Worm (Caenorhabditis elegans): ENCODE data around the gene C50H2.7.

Gene C50H2.7

DNA sequence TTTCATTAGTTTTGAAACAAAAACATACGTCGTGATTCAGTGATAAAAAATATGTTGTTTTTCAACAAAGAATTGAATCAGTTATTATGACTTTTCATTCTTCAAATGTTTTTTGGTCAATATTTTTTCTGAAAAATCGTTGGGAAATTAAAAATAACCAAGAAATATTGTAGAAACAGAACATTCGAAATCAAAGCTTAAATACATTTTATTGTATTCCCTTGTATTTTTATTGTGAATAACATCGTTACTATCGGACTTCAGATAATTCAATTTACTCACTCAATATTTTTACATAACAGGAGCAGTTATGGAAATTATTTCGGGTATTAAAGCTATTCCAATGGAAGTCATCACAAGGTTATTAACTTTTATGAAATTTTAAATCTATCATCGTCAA is 5.9 kb upstream of the C50H2.7 start, which contains the start of gene C50H2.4:
TSS of gene C50H2.4 (plus strand) at position 301 of the 400 bp plus-strand sequence.
- TF ChIP-seq mep-1 (tag; optimal IDR thresholded peaks at IDR 0.05) (no peak), flh-1 (GFP tag; optimal IDR thresholded peaks at IDR 0.05) (no peak), nhr-76 (tag; optimal IDR thresholded peaks at IDR 0.05) (no peak), lin-32 (GFP tag; optimal IDR thresholded peaks at IDR 0.05) (no peak), elt-1 (tag; optimal IDR thresholded peaks at IDR 0.05; ENCODE audit: borderline replicate concordance, insufficient read depth) (no peak), hlh-1 (tag; optimal IDR thresholded peaks at IDR 0.05) (no peak), mls-2 (tag; optimal IDR thresholded peaks at IDR 0.05) (no peak), ceh-39 (tag; optimal IDR thresholded peaks at IDR 0.05) (no peak), ham-2 (GFP tag; optimal IDR thresholded peaks at IDR 0.05) (no peak), elt-3 (tag; optimal IDR thresholded peaks at IDR 0.05) (no peak), nhr-237 (tag; optimal IDR thresholded peaks at IDR 0.05) (no peak), blmp-1 (tag; optimal IDR thresholded peaks at IDR 0.05) (no peak), zip-8 (tag; optimal IDR thresholded peaks at IDR 0.05) (no peak), nhr-2 (tag; optimal IDR thresholded peaks at IDR 0.05) (no peak)

DNA sequence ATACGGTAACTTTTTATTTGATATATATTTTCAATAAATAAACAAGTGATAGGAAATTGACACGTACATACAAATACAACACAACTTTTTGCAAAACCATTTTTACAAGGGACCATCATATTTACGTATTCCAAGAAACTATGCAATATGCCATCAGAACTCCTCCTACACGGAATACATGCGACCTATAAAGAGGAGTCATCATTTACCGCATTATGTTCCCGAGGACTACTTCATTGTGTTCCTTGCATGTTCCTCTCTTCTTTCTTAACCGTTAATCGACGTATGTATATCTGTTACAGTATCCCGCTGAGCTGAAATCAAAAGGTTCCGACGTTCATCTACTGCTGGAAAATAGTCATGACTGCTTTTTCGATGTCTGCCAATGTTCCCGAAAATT is 4.2 kb upstream of the C50H2.7 start, which contains the start of gene C50H2.5:
TSS of gene C50H2.5 (plus strand) at position 301 of the 400 bp plus-strand sequence.
- TF ChIP-seq ceh-43 (GFP tag; optimal IDR thresholded peaks at IDR 0.05) (no peak), unc-62 (GFP tag; optimal IDR thresholded peaks at IDR 0.05) (no peak), ces-1 (GFP tag; optimal IDR thresholded peaks at IDR 0.05) (no peak), drap-1 (GFP tag; optimal IDR thresholded peaks at IDR 0.05) (no peak), cnd-1 (tag; optimal IDR thresholded peaks at IDR 0.05) (no peak), ceh-83 (GFP tag; optimal IDR thresholded peaks at IDR 0.05) (no peak), ztf-11 (tag; optimal IDR thresholded peaks at IDR 0.05) (no peak), M03D4.4 (tag; optimal IDR thresholded peaks at IDR 0.05) (no peak), ceh-39 (tag; optimal IDR thresholded peaks at IDR 0.05) (no peak), lsy-2 (tag; optimal IDR thresholded peaks at IDR 0.05) (no peak), sptf-1 (tag; optimal IDR thresholded peaks at IDR 0.05) (no peak), ham-2 (GFP tag; optimal IDR thresholded peaks at IDR 0.05) (no peak)

DNA sequence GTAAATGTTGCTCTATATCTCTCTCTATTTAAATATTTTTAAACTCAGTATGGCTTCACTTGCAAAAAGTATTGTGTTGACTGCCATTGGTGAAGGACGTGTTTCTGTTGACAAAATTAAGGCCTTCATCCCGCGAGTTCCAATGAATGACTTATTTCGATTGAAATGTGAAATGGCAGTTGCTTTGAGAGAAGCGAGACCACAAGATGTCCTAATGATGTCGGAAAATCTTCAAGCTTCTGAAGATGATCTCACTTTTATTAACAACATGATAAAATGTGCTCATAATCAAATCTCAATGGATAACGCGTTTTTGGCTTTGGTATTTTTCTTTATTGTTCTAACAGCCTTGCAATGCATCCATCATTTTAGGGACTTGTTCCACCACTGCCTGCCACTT is 1.3 kb upstream of the C50H2.7 start, which contains the start of gene ceh-75:
TSS of gene ceh-75 (plus strand) at position 50 of the 400 bp plus-strand sequence.
- TF ChIP-seq ceh-43 (GFP tag; optimal IDR thresholded peaks at IDR 0.05) (no peak), unc-62 (GFP tag; optimal IDR thresholded peaks at IDR 0.05) (no peak), flh-1 (GFP tag; optimal IDR thresholded peaks at IDR 0.05) (no peak), lin-32 (GFP tag; optimal IDR thresholded peaks at IDR 0.05) (no peak), ztf-11 (tag; optimal IDR thresholded peaks at IDR 0.05) (no peak), sptf-1 (tag; optimal IDR thresholded peaks at IDR 0.05) (no peak), M03D4.4 (tag; optimal IDR thresholded peaks at IDR 0.05) (no peak), nhr-28 (tag; optimal IDR thresholded peaks at IDR 0.05) (no peak), sem-2 (GFP tag; optimal IDR thresholded peaks at IDR 0.05) (no peak), lin-13 (tag; optimal IDR thresholded peaks at IDR 0.05) (no peak), zip-8 (tag; optimal IDR thresholded peaks at IDR 0.05) (no peak), ceh-83 (GFP tag; optimal IDR thresholded peaks at IDR 0.05) (no peak), cnd-1 (tag; optimal IDR thresholded peaks at IDR 0.05) (no peak), pha-4 (tag; optimal IDR thresholded peaks at IDR 0.05) (no peak), unc-120 (tag; optimal IDR thresholded peaks at IDR 0.05; ENCODE audit: poor library complexity, severe bottlenecking) (no peak), nhr-237 (tag; optimal IDR thresholded peaks at IDR 0.05) (no peak), elt-1 (tag; optimal IDR thresholded peaks at IDR 0.05; ENCODE audit: borderline replicate concordance, insufficient read depth) (no peak), snpc-4 (tag; optimal IDR thresholded peaks at IDR 0.05) (no peak)

DNA sequence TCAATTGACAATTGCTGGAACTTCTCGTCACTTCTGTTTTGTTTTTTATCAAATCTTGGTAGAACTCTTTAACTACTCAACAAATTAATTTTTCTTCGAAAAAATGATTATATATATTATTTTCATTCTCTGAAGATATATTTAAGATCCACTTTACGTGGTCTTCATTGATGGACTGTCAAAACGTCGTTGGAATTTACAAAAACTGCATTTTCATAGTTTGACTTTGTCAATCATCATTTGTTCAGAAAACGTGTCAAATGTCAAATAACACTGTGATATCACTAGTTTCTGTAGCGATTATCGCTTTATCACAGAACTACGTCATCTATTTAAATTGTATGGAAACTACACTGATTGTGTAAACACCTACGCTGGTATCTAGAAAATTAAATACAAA is 1.8 kb downstream of the C50H2.7 start:
- TF ChIP-seq nhr-2 (tag; optimal IDR thresholded peaks at IDR 0.05) (no peak), nhr-76 (tag; optimal IDR thresholded peaks at IDR 0.05) (no peak), lin-32 (GFP tag; optimal IDR thresholded peaks at IDR 0.05) (no peak), cnd-1 (tag; optimal IDR thresholded peaks at IDR 0.05) (no peak), mls-2 (tag; optimal IDR thresholded peaks at IDR 0.05) (no peak), lsy-2 (tag; optimal IDR thresholded peaks at IDR 0.05) (no peak), elt-1 (tag; optimal IDR thresholded peaks at IDR 0.05; ENCODE audit: borderline replicate concordance, insufficient read depth) (no peak), snpc-4 (tag; optimal IDR thresholded peaks at IDR 0.05) (no peak), flh-1 (GFP tag; optimal IDR thresholded peaks at IDR 0.05) (no peak), nhr-237 (tag; optimal IDR thresholded peaks at IDR 0.05) (no peak), ces-1 (GFP tag; optimal IDR thresholded peaks at IDR 0.05) (no peak), hlh-1 (tag; optimal IDR thresholded peaks at IDR 0.05) (no peak), ztf-11 (tag; optimal IDR thresholded peaks at IDR 0.05) (no peak), sem-2 (GFP tag; optimal IDR thresholded peaks at IDR 0.05) (no peak), tbx-8 (GFP tag; optimal IDR thresholded peaks at IDR 0.05) (no peak), ceh-39 (tag; optimal IDR thresholded peaks at IDR 0.05) (no peak), drap-1 (GFP tag; optimal IDR thresholded peaks at IDR 0.05) (no peak), blmp-1 (tag; optimal IDR thresholded peaks at IDR 0.05) (no peak), ham-2 (GFP tag; optimal IDR thresholded peaks at IDR 0.05) (no peak)

All from whole organism, mixed stage, embryonic.